Worm (Caenorhabditis elegans) whole organism, young adult: ENCODE measurements around the gene mesp-1.

ENCODE experiments used
- B0035.1 ChIP-seq: sonication (generic microtip); optimal IDR thresholded peaks from 2 replicates; lab custom pipeline; 2016; ENCODE audit warnings: missing genetic modification characterization, mild to moderate bottlenecking, missing compliant biosample characterization, missing genotype, missing genetic modification reagents
- C17E4.6 ChIP-seq: fragments of 200-800 bp; sonication (Bioruptor generic); IDR thresholded peaks from 2 replicates; pipeline ENCODE4 v1.3.6; 2022; ENCODE audit warnings: missing genetic modification reagents, missing genetic modification characterization, missing compliant biosample characterization
- D2030.7 ChIP-seq: fragments of 200-800 bp; sonication (Bioruptor generic); IDR thresholded peaks from 2 replicates; pipeline ENCODE4 v1.3.6; 2022; ENCODE audit warnings: missing genetic modification reagents, missing genetic modification characterization, missing compliant biosample characterization
- F10E7.11 ChIP-seq: sonication (generic microtip); optimal IDR thresholded peaks from 2 replicates; lab custom pipeline; 2017; ENCODE audit warnings: mild to moderate bottlenecking, missing genetic modification characterization, moderate library complexity, missing compliant biosample characterization
- F33H1.4 ChIP-seq: fragments of 200-800 bp; sonication (Bioruptor generic); IDR thresholded peaks from 2 replicates; pipeline ENCODE4 v1.3.6; 2022; ENCODE audit warnings: missing genetic modification reagents, missing genetic modification characterization, missing compliant biosample characterization
- F49E8.2 ChIP-seq: sonication (generic microtip); optimal IDR thresholded peaks from 3 replicates; lab custom pipeline; 2017; ENCODE audit warnings: missing genetic modification characterization, mild to moderate bottlenecking, missing compliant biosample characterization, antibody characterized with exemption, moderate library complexity; ENCODE audit not compliant: insufficient read depth
- F55B11.4 ChIP-seq: sonication (generic microtip); optimal IDR thresholded peaks from 2 replicates; lab custom pipeline; 2016; ENCODE audit warnings: missing compliant biosample characterization, missing genetic modification characterization, borderline replicate concordance; ENCODE audit not compliant: insufficient read depth
- F57A8.1 ChIP-seq: fragments of 200-800 bp; sonication (Bioruptor generic); optimal IDR thresholded peaks from 2 replicates; lab custom pipeline; 2018; ENCODE audit warnings: mild to moderate bottlenecking, missing genetic modification characterization, moderate library complexity, missing compliant biosample characterization
- K12H6.12 ChIP-seq: fragments of 200-800 bp; sonication (Bioruptor generic); optimal IDR thresholded peaks from 2 replicates; lab custom pipeline; 2018; ENCODE audit warnings: mild to moderate bottlenecking, missing genetic modification characterization, missing compliant biosample characterization
- T07F8.4 ChIP-seq: sonication (generic microtip); optimal IDR thresholded peaks from 2 replicates; lab custom pipeline; 2016; ENCODE audit warnings: mild to moderate bottlenecking, missing genetic modification characterization, moderate library complexity, missing compliant biosample characterization
- T26A5.8 ChIP-seq: sonication (generic microtip); optimal IDR thresholded peaks from 2 replicates; lab custom pipeline; 2016; ENCODE audit warnings: missing genetic modification characterization, missing compliant biosample characterization
- Y67H2A.10 ChIP-seq: fragments of 200-800 bp; sonication (Bioruptor generic); conservative IDR thresholded peaks from 2 replicates; pipeline ENCODE4 v1.3.6; 2022; ENCODE audit warnings: missing genetic modification reagents, missing genetic modification characterization, missing compliant biosample characterization
- Y79H2A.3 ChIP-seq: fragments of 200-800 bp; sonication (Bioruptor generic); conservative IDR thresholded peaks from 2 replicates; pipeline ENCODE4 v1.3.6; 2022; ENCODE audit warnings: missing genetic modification reagents, missing genetic modification characterization, missing compliant biosample characterization
- aptf-2 ChIP-seq: fragments of 200-800 bp; sonication (Bioruptor generic); conservative IDR thresholded peaks from 2 replicates; pipeline ENCODE4 v1.3.6; 2022; ENCODE audit warnings: missing genetic modification reagents, missing genetic modification characterization, missing compliant biosample characterization
- athp-1 ChIP-seq: sonication (generic microtip); optimal IDR thresholded peaks from 2 replicates; lab custom pipeline; 2017; ENCODE audit warnings: mild to moderate bottlenecking, missing genetic modification characterization, missing compliant biosample characterization
- cebp-1 ChIP-seq, 2 experiments: fragments of 200-800 bp in 1 of 2; sonication (Bioruptor generic) in 1 of 2; sonication (generic microtip) in 1 of 2; IDR thresholded peaks in 1 of 2; optimal IDR thresholded peaks in 1 of 2; 2 replicates each; pipeline versions ENCODE4 v1.3.6 to Lab custom; 2017 to 2022; ENCODE audit warnings: missing compliant biosample characterization in 2 of 2, missing genetic modification characterization in 2 of 2, mild to moderate bottlenecking in 1 of 2, missing genetic modification reagents in 1 of 2, moderate library complexity in 1 of 2
- ceh-100 ChIP-seq: fragments of 200-800 bp; sonication (Bioruptor generic); IDR thresholded peaks from 2 replicates; pipeline ENCODE4 v1.3.6; 2022; ENCODE audit warnings: missing genetic modification reagents, missing genetic modification characterization, missing compliant biosample characterization
- ceh-40 ChIP-seq: fragments of 200-800 bp; sonication (Bioruptor generic); IDR thresholded peaks from 2 replicates; pipeline ENCODE4 v1.3.6; 2022; ENCODE audit warnings: missing genetic modification characterization, missing compliant biosample characterization
- ceh-91 ChIP-seq: fragments of 200-800 bp; sonication (Bioruptor generic); IDR thresholded peaks from 2 replicates; pipeline ENCODE4 v1.3.6; 2022; ENCODE audit warnings: missing genetic modification reagents, missing genetic modification characterization, missing compliant biosample characterization
- dpff-1 ChIP-seq: sonication (generic microtip); optimal IDR thresholded peaks from 2 replicates; lab custom pipeline; 2017; ENCODE audit warnings: mild to moderate bottlenecking, missing genetic modification characterization, missing compliant biosample characterization
- egrh-3 ChIP-seq: fragments of 200-800 bp; sonication (Bioruptor generic); IDR thresholded peaks from 2 replicates; pipeline ENCODE4 v1.3.6; 2022; ENCODE audit warnings: missing genetic modification reagents, missing genetic modification characterization, missing compliant biosample characterization
- fkh-3 ChIP-seq: sonication (generic microtip); optimal IDR thresholded peaks from 2 replicates; lab custom pipeline; 2016; ENCODE audit warnings: mild to moderate bottlenecking, missing genetic modification characterization, missing compliant biosample characterization
- gei-17 ChIP-seq: fragments of 200-800 bp; sonication (Bioruptor generic); optimal IDR thresholded peaks from 2 replicates; lab custom pipeline; 2018; ENCODE audit warnings: mild to moderate bottlenecking, missing genetic modification characterization, missing compliant biosample characterization
- him-1 ChIP-seq: sonication (generic microtip); optimal IDR thresholded peaks from 2 replicates; lab custom pipeline; 2016; ENCODE audit warnings: missing genotype, missing genetic modification reagents, missing genetic modification characterization, missing compliant biosample characterization
- hlh-26 ChIP-seq: fragments of 200-800 bp; sonication (Bioruptor generic); conservative IDR thresholded peaks from 2 replicates; pipeline ENCODE4 v1.3.6; 2022; ENCODE audit warnings: missing genetic modification reagents, missing genetic modification characterization, missing compliant biosample characterization
- hrde-1 ChIP-seq: sonication (generic microtip); optimal IDR thresholded peaks from 2 replicates; lab custom pipeline; 2016; ENCODE audit warnings: missing genetic modification characterization, mild to moderate bottlenecking, missing compliant biosample characterization, moderate library complexity, missing genotype, missing genetic modification reagents, borderline replicate concordance
- lin-35 ChIP-seq, 3 experiments: fragments of 150-350 bp in 2 of 3; sonication (generic microtip) in 1 of 3; optimal IDR thresholded peaks; 2 replicates each; lab custom pipeline; 2014 to 2018; ENCODE audit warnings: missing biosample characterization in 3 of 3, missing genetic modification characterization in 3 of 3, missing genetic modification reagents in 3 of 3
- lin-40 ChIP-seq: sonication (generic microtip); optimal IDR thresholded peaks from 2 replicates; lab custom pipeline; 2016; ENCODE audit warnings: missing genetic modification characterization, mild to moderate bottlenecking, missing compliant biosample characterization, missing genotype, missing genetic modification reagents
- lin-54 ChIP-seq: fragments of 200-800 bp; sonication (Bioruptor generic); optimal IDR thresholded peaks from 2 replicates; lab custom pipeline; 2018; ENCODE audit warnings: mild to moderate bottlenecking, missing genetic modification characterization, missing compliant biosample characterization
- madf-3 ChIP-seq: fragments of 200-800 bp; sonication (Bioruptor generic); IDR thresholded peaks from 2 replicates; pipeline ENCODE4 v1.3.6; 2022; ENCODE audit warnings: missing genetic modification reagents, missing genetic modification characterization, missing compliant biosample characterization
- mcd-1 ChIP-seq: fragments of 200-800 bp; sonication (Bioruptor generic); IDR thresholded peaks from 2 replicates; pipeline ENCODE4 v1.3.6; 2022; ENCODE audit warnings: missing genetic modification reagents, missing genetic modification characterization, missing compliant biosample characterization
- mel-28 ChIP-seq: sonication (generic microtip); optimal IDR thresholded peaks from 2 replicates; lab custom pipeline; 2016; ENCODE audit warnings: borderline replicate concordance, mild to moderate bottlenecking, missing genetic modification characterization, missing compliant biosample characterization
- mes-4 ChIP-seq: sonication (generic microtip); optimal IDR thresholded peaks from 2 replicates; lab custom pipeline; 2016; ENCODE audit warnings: missing genotype, missing genetic modification characterization, missing compliant biosample characterization
- mxl-1 ChIP-seq: sonication (generic microtip); optimal IDR thresholded peaks from 2 replicates; lab custom pipeline; 2016; ENCODE audit warnings: missing genetic modification characterization, missing compliant biosample characterization
- nfyb-1 ChIP-seq: fragments of 200-800 bp; sonication (Bioruptor generic); IDR thresholded peaks from 2 replicates; pipeline ENCODE4 v1.3.6; 2022; ENCODE audit warnings: missing genetic modification reagents, missing genetic modification characterization, missing compliant biosample characterization
- nhr-90 ChIP-seq: sonication (generic microtip); optimal IDR thresholded peaks from 2 replicates; lab custom pipeline; 2016; ENCODE audit warnings: missing genotype, mild to moderate bottlenecking, missing genetic modification characterization, missing compliant biosample characterization
- pbrm-1 ChIP-seq: fragments of 200-800 bp; sonication (Bioruptor generic); IDR thresholded peaks from 2 replicates; pipeline ENCODE4 v1.3.6; 2022; ENCODE audit warnings: missing genetic modification reagents, missing genetic modification characterization, missing compliant biosample characterization
- pha-4 ChIP-seq: fragments of 150-350 bp; sonication (generic microtip); optimal IDR thresholded peaks from 2 replicates; lab custom pipeline; 2014; ENCODE audit warnings: missing biosample characterization, missing genetic modification reagents, missing genetic modification characterization
- sdz-38 ChIP-seq: sonication (generic microtip); optimal IDR thresholded peaks from 2 replicates; lab custom pipeline; 2016; ENCODE audit warnings: missing genotype, missing genetic modification characterization, missing compliant biosample characterization
- snpc-1.3 ChIP-seq: sonication (generic microtip); optimal IDR thresholded peaks from 2 replicates; lab custom pipeline; 2017; ENCODE audit warnings: missing genetic modification characterization, mild to moderate bottlenecking, missing compliant biosample characterization, antibody characterized with exemption, moderate library complexity, missing genotype, missing genetic modification reagents; ENCODE audit not compliant: insufficient read depth
- snpc-3.4 ChIP-seq: sonication (generic microtip); optimal IDR thresholded peaks from 2 replicates; lab custom pipeline; 2017; ENCODE audit warnings: missing genetic modification characterization, mild to moderate bottlenecking, missing compliant biosample characterization, antibody characterized with exemption, moderate library complexity, missing genotype, missing genetic modification reagents
- sptf-2 ChIP-seq: fragments of 200-800 bp; sonication (Bioruptor generic); optimal IDR thresholded peaks from 2 replicates; lab custom pipeline; 2018; ENCODE audit warnings: mild to moderate bottlenecking, missing genetic modification characterization, missing compliant biosample characterization
- tlf-1 ChIP-seq: fragments of 200-800 bp; sonication (Bioruptor generic); optimal IDR thresholded peaks from 2 replicates; lab custom pipeline; 2018; ENCODE audit warnings: mild to moderate bottlenecking, missing genetic modification characterization, missing compliant biosample characterization
- unc-130 ChIP-seq: sonication (generic microtip); optimal IDR thresholded peaks from 2 replicates; lab custom pipeline; 2016; ENCODE audit warnings: missing genetic modification reagents, missing genetic modification characterization, missing compliant biosample characterization
- zim-3 ChIP-seq: sonication (generic microtip); optimal IDR thresholded peaks from 2 replicates; lab custom pipeline; 2017; ENCODE audit warnings: mild to moderate bottlenecking, missing genetic modification characterization, moderate library complexity, missing compliant biosample characterization
- ztf-22 ChIP-seq: fragments of 200-800 bp; sonication (Bioruptor generic); optimal IDR thresholded peaks from 2 replicates; lab custom pipeline; 2018; ENCODE audit warnings: mild to moderate bottlenecking, missing genetic modification characterization, moderate library complexity, missing compliant biosample characterization
- ztf-6 ChIP-seq: fragments of 200-800 bp; sonication (Bioruptor generic); IDR thresholded peaks from 2 replicates; pipeline ENCODE4 v1.3.6; 2022; ENCODE audit warnings: missing genetic modification reagents, missing genetic modification characterization, missing compliant biosample characterization

The mesp-1 gene

DNA sequence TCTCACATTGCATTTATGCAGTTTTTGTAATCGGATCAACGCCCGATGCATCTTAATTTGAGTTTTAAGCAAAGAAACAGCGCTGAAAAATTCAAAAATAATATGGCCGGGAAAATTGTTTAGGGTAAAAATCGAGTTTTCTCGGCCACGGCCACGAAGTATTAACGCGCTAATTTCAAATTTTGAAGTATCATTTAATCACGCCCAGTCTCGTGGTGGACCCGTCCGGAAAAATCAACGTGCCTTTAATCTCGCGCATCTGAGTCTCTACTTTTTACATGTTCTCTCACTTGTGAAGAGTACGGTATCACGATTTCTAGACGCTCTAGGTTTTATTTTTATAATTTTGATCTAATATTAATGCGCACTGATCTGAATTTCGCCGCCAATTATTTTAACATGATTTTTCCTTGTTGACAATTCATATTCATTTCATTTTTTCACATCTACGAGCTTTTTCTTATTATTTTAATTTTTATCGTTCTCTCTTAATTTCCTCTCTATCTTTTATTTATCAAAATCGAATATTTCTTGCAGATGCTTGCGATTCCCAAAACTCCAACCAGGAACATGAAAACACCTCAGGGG is at the start of gene mesp-1, which contains the start of gene acdh-13 (continued):
- TF ChIP-seq F49E8.2 (tag; lab: Kevin White, UChicago) (peak; percentile 58), hrde-1 (no peak), madf-3 (GFP tag; lab: Robert Waterston, UW) (no peak), lin-40 (tag; lab: Kevin White, UChicago) (no peak), F55B11.4 (no peak), sdz-38 (tag; lab: Kevin White, UChicago) (no peak), snpc-1.3 (tag; lab: Kevin White, UChicago) (peak; percentile 81), C17E4.6 (GFP tag; lab: Robert Waterston, UW) (no peak), ztf-22 (GFP tag; lab: Kevin White, UChicago) (no peak), pha-4 (no peak), hlh-26 (GFP tag; lab: Robert Waterston, UW) (no peak), mes-4 (tag; lab: Kevin White, UChicago) (no peak), F33H1.4 (peak; percentile 79), D2030.7 (peak; percentile 95), him-1 (tag; lab: Kevin White, UChicago) (peak; percentile 28), unc-130 (GFP tag; lab: Kevin White, UChicago) (peak; percentile 94), cebp-1 (GFP tag; IDR thresholded peaks at IDR 0.05; lab: Robert Waterston, UW) (no peak; the same call in 1 of the 2 replicates), cebp-1 (tag; optimal IDR thresholded peaks at IDR 0.05; lab: Kevin White, UChicago) (no peak), K12H6.12 (no peak), sptf-2 (GFP tag; lab: Kevin White, UChicago) (no peak), dpff-1 (tag; lab: Kevin White, UChicago) (no peak), F10E7.11 (tag; lab: Kevin White, UChicago) (no peak), aptf-2 (GFP tag; lab: Robert Waterston, UW) (peak; percentile 45; the same call in 1 of the 2 replicates), zim-3 (no peak), lin-35 (GFP tag; optimal IDR thresholded peaks at IDR 0.05; lab: Kevin White, UChicago) (peak; percentile 9 to 63 (median 40)), mcd-1 (peak; percentile 58), ceh-91 (peak; percentile 90), lin-54 (GFP tag; lab: Kevin White, UChicago) (peak; percentile 95), athp-1 (tag; lab: Kevin White, UChicago) (peak; percentile 57), egrh-3 (no peak), T26A5.8 (no peak), mel-28 (tag; lab: Kevin White, UChicago) (no peak), nhr-90 (no peak), mxl-1 (tag; lab: Kevin White, UChicago) (no peak), snpc-3.4 (tag; lab: Kevin White, UChicago) (peak; percentile 81), ztf-6 (GFP tag; lab: Robert Waterston, UW) (no peak), tlf-1 (GFP tag; lab: Kevin White, UChicago) (peak; percentile 86), Y79H2A.3 (GFP tag; lab: Robert Waterston, UW) (no peak), pbrm-1 (GFP tag; lab: Robert Waterston, UW) (peak; percentile 69; the same call in 1 of the 2 replicates), ceh-40 (0 out of 2 replicates have a peak, but pooled peaks have one; percentile 44), Y67H2A.10 (GFP tag; lab: Robert Waterston, UW) (no peak), B0035.1 (tag; lab: Kevin White, UChicago) (no peak), gei-17 (GFP tag; lab: Kevin White, UChicago) (no peak), F57A8.1 (GFP tag; lab: Kevin White, UChicago) (no peak), nfyb-1 (GFP tag; lab: Robert Waterston, UW) (peak; percentile 56; the same call in 1 of the 2 replicates), ceh-100 (peak; percentile 43; the same call in 1 of the 2 replicates), fkh-3 (tag; lab: Kevin White, UChicago) (no peak), T07F8.4 (tag; lab: Kevin White, UChicago) (no peak)
